Worm (Caenorhabditis elegans): Measurements from ENCODE around the gene ubh-4.
A peak's percentile ranks its signal among the peaks of the same experiment; 100 is the strongest.

Gene ubh-4

DNA sequence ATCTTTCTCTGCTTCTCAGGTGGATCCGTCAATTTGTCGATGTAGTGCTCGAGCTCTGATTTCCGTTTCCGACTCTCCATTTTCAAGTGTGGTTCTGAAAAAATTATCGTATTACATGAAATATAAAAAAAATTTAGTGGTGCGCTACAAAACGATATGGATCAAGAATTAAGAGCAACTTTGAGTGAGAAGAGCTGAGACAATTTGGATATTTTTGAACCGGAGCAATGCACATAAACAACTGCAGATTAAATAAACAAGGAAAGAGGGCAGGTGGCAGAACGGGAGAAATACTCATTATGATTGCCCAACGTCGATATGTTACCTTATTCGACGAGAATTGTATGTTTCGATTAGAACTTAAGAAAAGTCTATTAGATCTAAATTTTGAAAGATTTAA lies 11.7 kb downstream of the ubh-4 start, which contains the start of gene swsn-7:
Gene swsn-7, minus strand, starts transcription at position 101 of the 400 bp plus-strand sequence.
- TF ChIP-seq lin-13 (tag; optimal IDR thresholded peaks at IDR 0.05) (no peak), nhr-237 (tag; optimal IDR thresholded peaks at IDR 0.05) (no peak), snpc-4 (tag; optimal IDR thresholded peaks at IDR 0.05) (no peak), cnd-1 (tag; optimal IDR thresholded peaks at IDR 0.05) (no peak), mab-5 (tag; optimal IDR thresholded peaks at IDR 0.05) (no peak), elt-3 (tag; optimal IDR thresholded peaks at IDR 0.05) (no peak), ces-1 (GFP tag; optimal IDR thresholded peaks at IDR 0.05) (no peak), lin-32 (GFP tag; optimal IDR thresholded peaks at IDR 0.05) (no peak), unc-62 (GFP tag; optimal IDR thresholded peaks at IDR 0.05) (no peak), M03D4.4 (tag; optimal IDR thresholded peaks at IDR 0.05) (no peak), nhr-28 (tag; optimal IDR thresholded peaks at IDR 0.05) (no peak), ceh-39 (tag; optimal IDR thresholded peaks at IDR 0.05) (no peak)

DNA sequence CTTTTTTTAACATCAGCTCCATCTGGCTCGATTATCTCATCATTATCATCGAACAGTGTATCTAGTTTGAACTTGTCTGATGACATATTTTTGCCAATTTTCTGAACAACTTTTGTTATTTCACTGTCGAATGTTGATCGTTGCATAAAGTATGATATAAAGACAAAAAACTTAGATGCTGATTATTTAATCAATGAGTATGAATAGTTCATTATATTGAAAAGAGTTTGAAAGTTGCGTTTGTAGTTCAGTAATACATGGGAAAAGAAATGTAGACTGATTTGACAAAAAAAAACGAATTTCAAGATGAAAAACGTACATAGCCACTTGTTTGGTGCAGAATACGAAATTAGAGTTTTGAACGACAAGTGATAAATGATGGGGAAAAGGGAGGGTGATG lies 16.9 kb downstream of the ubh-4 start, which contains the start of gene hda-2:
Gene hda-2, minus strand, starts transcription at position 101 of the 400 bp plus-strand sequence.
- TF ChIP-seq unc-62 (GFP tag; optimal IDR thresholded peaks at IDR 0.05), result no peak
- no peak for TF ChIP-seq ceh-39 (tag; optimal IDR thresholded peaks at IDR 0.05)
- TF ChIP-seq pha-4 (tag; optimal IDR thresholded peaks at IDR 0.05), result no peak
- no peak for TF ChIP-seq nhr-237 (tag; optimal IDR thresholded peaks at IDR 0.05)
- no peak for TF ChIP-seq lin-32 (GFP tag; optimal IDR thresholded peaks at IDR 0.05)
- no peak for TF ChIP-seq hlh-1 (tag; optimal IDR thresholded peaks at IDR 0.05)
- TF ChIP-seq ceh-43 (GFP tag; optimal IDR thresholded peaks at IDR 0.05), result no peak
- no peak for TF ChIP-seq nhr-12 (tag; optimal IDR thresholded peaks at IDR 0.05)
- no peak for TF ChIP-seq nhr-2 (tag; optimal IDR thresholded peaks at IDR 0.05)
- TF ChIP-seq sem-2 (GFP tag; optimal IDR thresholded peaks at IDR 0.05), result no peak
- no peak for TF ChIP-seq unc-39 (tag; optimal IDR thresholded peaks at IDR 0.05)
- TF ChIP-seq elt-3 (tag; optimal IDR thresholded peaks at IDR 0.05), result no peak

DNA sequence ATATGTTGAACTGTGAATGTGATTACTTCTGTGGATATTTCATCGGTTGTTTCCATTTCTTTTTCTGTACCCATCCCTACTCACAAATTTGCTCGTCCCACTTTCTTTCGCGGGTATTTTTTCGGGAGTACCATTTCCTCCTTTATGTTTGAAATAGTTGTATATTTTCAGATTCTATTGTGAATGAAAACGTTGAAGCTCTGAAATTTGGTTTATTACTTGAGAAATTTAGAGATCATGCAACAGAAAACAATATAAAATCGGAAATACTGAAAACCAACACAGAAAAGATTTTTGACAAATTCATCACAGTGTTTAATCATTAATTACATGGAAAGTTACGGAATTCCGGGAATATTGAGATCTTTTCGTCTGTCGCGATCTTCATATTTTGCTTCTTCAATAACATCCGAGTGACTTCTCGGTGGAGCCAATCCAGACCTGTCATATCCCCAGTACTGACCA lies 18.8 kb downstream of the ubh-4 start:
- TF ChIP-seq sem-2 (GFP tag; optimal IDR thresholded peaks at IDR 0.05), result no peak
- TF ChIP-seq tbx-8 (GFP tag; optimal IDR thresholded peaks at IDR 0.05), result no peak
- no peak for TF ChIP-seq snpc-4 (tag; optimal IDR thresholded peaks at IDR 0.05)
- no peak for TF ChIP-seq cnd-1 (tag; optimal IDR thresholded peaks at IDR 0.05)
- TF ChIP-seq elt-1 (tag; optimal IDR thresholded peaks at IDR 0.05; ENCODE audit: borderline replicate concordance, insufficient read depth), result no peak
- TF ChIP-seq elt-3 (tag; optimal IDR thresholded peaks at IDR 0.05), result no peak
- no peak for TF ChIP-seq M03D4.4 (tag; optimal IDR thresholded peaks at IDR 0.05)
- no peak for TF ChIP-seq sptf-1 (tag; optimal IDR thresholded peaks at IDR 0.05)
- no peak for TF ChIP-seq mep-1 (tag; optimal IDR thresholded peaks at IDR 0.05)
- no peak for TF ChIP-seq nhr-237 (tag; optimal IDR thresholded peaks at IDR 0.05)
- no peak for TF ChIP-seq zip-8 (tag; optimal IDR thresholded peaks at IDR 0.05)

DNA sequence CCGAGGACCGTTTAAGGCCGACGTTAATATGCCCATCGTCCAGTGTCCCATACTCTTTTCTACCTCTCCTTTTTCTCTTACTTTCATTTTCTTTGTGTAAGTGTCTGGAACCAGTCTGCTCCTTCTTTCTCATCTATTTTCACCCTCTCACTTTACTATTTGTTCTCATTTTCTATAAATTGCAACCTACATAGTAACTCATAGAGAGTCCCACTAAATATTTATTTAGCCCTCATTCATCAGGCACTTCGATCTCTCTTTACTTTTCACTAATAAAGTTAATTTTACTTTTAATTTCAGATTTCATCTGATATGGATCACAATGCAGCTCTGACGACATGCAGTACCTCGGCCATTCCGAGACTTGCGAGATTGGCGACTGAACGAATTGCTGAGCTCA lies 22.0 kb downstream of the ubh-4 start, which contains the start of gene zyg-11:
Gene zyg-11, plus strand, starts transcription at position 301 of the 400 bp plus-strand sequence.
- no peak for TF ChIP-seq mep-1 (tag; optimal IDR thresholded peaks at IDR 0.05)
- no peak for TF ChIP-seq zip-8 (tag; optimal IDR thresholded peaks at IDR 0.05)
- no peak for TF ChIP-seq unc-120 (tag; optimal IDR thresholded peaks at IDR 0.05; ENCODE audit: poor library complexity, severe bottlenecking)
- TF ChIP-seq blmp-1 (tag; optimal IDR thresholded peaks at IDR 0.05), result no peak

DNA sequence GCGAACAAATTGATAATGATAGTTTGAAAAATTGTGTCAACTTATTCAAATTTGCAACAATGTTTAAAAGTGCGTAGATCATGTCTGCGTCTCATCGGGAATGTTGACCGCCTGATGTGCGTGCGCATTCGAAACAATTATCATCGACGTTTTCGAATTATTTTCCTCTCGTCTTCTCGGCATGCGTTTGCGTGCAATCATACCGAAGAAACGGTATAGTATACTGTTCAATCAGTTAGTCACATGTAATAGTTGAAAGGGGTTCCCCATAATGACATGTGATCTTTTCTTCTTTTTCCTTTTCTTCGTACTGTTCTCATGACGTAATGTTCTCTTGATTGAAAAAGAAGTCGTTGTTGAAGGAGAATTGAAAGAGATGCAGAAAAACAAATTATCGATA lies 22.6 kb downstream of the ubh-4 start:
- no peak for TF ChIP-seq ceh-39 (tag; optimal IDR thresholded peaks at IDR 0.05)
- peak; percentile 2 for TF ChIP-seq zip-8 (tag; optimal IDR thresholded peaks at IDR 0.05)

DNA sequence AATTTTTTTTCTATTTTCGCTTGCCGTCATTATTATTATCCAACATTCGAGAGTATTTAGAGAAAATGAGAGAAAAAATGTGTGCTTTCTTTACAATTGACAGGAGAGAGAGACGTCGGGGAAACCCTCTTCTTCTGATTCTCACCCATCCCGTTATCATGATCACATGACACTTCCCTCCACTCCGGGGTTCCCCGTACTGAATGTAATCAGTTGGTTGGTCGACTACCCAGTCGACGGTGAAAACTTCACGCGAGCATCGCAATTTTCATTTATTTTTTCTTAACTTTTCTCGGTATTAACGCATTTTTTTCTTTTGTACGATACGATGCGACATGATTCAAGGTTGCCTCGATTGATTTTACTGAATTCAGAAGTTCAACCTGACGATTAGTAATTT lies 23.2 kb downstream of the ubh-4 start:
- TF ChIP-seq nhr-237 (tag; optimal IDR thresholded peaks at IDR 0.05) (no peak), ceh-39 (tag; optimal IDR thresholded peaks at IDR 0.05) (no peak), tbx-8 (GFP tag; optimal IDR thresholded peaks at IDR 0.05) (no peak)

DNA sequence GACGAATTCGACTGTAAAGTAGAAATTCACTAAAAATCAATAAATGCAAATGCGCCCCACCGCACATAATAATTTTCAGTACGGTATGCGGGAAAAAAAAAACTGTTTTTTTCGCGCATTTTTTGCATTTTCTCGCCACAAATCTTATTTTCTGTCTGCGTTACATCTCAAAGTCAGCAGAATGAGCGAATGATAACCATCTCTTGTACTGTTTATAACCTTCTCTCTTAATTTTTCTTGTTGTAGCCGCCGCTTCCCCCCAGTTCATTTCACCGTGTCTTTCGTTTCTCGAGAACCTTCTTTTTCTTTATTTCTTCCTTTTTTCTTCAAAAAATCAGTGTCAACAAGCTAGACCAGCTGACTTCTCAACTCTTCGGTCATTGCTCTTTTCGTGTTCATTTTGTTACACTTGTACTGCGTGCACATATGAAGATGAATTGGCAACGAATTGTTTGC lies 23.9 kb downstream of the ubh-4 start:
- TF ChIP-seq flh-1 (GFP tag; optimal IDR thresholded peaks at IDR 0.05) (no peak), lsy-2 (tag; optimal IDR thresholded peaks at IDR 0.05) (peak; percentile 58), ces-1 (GFP tag; optimal IDR thresholded peaks at IDR 0.05) (peak; percentile 2), hlh-1 (tag; optimal IDR thresholded peaks at IDR 0.05) (peak; percentile 53)
